Worm (Caenorhabditis elegans) whole organism, L4 larva: ENCODE results near the gene fbxb-38.
A peak's percentile ranks its signal among the peaks of the same experiment; 100 is the strongest.
"Not testable (repeated sequence)": the region's sequence is repeated elsewhere in the genome, so short reads cannot be mapped to it uniquely, and the experiment has no call there.

Experiments used
- F44E2.7 ChIP-seq: fragments of 200-800 bp; sonication (Bioruptor generic); IDR thresholded peaks from 2 replicates; pipeline ENCODE4 v2.1.2; 2022; ENCODE audit warnings: missing genetic modification characterization, missing compliant biosample characterization
- R02D3.7 ChIP-seq: fragments of 150-350 bp; sonication (generic microtip); optimal IDR thresholded peaks from 3 replicates; lab custom pipeline; 2014; ENCODE audit warnings: missing biosample characterization, missing genetic modification characterization
- Y5F2A.4 ChIP-seq: fragments of 200-800 bp; sonication (Bioruptor generic); optimal IDR thresholded peaks from 2 replicates; lab custom pipeline; 2018; ENCODE audit warnings: mild to moderate bottlenecking, missing genetic modification characterization, missing compliant biosample characterization
- aha-1 ChIP-seq: fragments of 150-350 bp; peaks from one replicate; lab custom pipeline; 2014; ENCODE audit warnings: missing biosample characterization, missing genetic modification characterization
- aly-2 ChIP-seq: sonication (generic microtip); optimal IDR thresholded peaks from 2 replicates; lab custom pipeline; 2018; ENCODE audit warnings: missing biosample characterization, missing genetic modification characterization
- attf-4 ChIP-seq: sonication (generic microtip); optimal IDR thresholded peaks from 3 replicates; lab custom pipeline; 2017; ENCODE audit warnings: missing biosample characterization, missing genetic modification characterization
- ceh-32 ChIP-seq: sonication (generic microtip); optimal IDR thresholded peaks from 2 replicates; lab custom pipeline; 2016; ENCODE audit warnings: mild to moderate bottlenecking, missing genetic modification characterization, missing compliant biosample characterization; ENCODE audit not compliant: poor library complexity
- ceh-44 ChIP-seq: fragments of 200-800 bp; sonication (Bioruptor generic); IDR thresholded peaks from 2 replicates; pipeline ENCODE4 v1.3.6; 2022; ENCODE audit warnings: missing genetic modification reagents, missing genetic modification characterization, missing compliant biosample characterization
- ceh-62 ChIP-seq: sonication (generic microtip); optimal IDR thresholded peaks from 2 replicates; lab custom pipeline; 2017; ENCODE audit warnings: missing biosample characterization, missing genetic modification characterization
- ces-1 ChIP-seq: fragments of 150-350 bp; sonication (generic microtip); optimal IDR thresholded peaks from 4 replicates; lab custom pipeline; 2014; ENCODE audit warnings: missing biosample characterization, missing genetic modification reagents, missing genetic modification characterization
- ctbp-1 ChIP-seq: fragments of 200-800 bp; sonication (Bioruptor generic); IDR thresholded peaks from 2 replicates; pipeline ENCODE4 v1.3.6; 2022; ENCODE audit warnings: missing genetic modification reagents, missing genetic modification characterization, missing compliant biosample characterization
- daf-16 ChIP-seq, 3 experiments: sonication (generic microtip); optimal IDR thresholded peaks; 2 replicates each; lab custom pipeline; 2016 to 2017; ENCODE audit warnings: missing genetic modification characterization in 3 of 3, missing genetic modification reagents in 3 of 3, mild to moderate bottlenecking in 2 of 3, missing compliant biosample characterization in 2 of 3, missing biosample characterization in 1 of 3, moderate library complexity in 1 of 3
- dpl-1 ChIP-seq: fragments of 150-350 bp; optimal IDR thresholded peaks from 2 replicates; lab custom pipeline; 2014; ENCODE audit warnings: missing biosample characterization, missing genetic modification reagents, missing genetic modification characterization
- duxl-1 ChIP-seq: sonication (generic microtip); optimal IDR thresholded peaks from 2 replicates; lab custom pipeline; 2016; ENCODE audit warnings: mild to moderate bottlenecking, missing genetic modification characterization, moderate library complexity, missing compliant biosample characterization; ENCODE audit not compliant: poor library complexity
- fkh-10 ChIP-seq: fragments of 150-350 bp; optimal IDR thresholded peaks from 2 replicates; lab custom pipeline; 2014; ENCODE audit warnings: missing biosample characterization, missing genetic modification reagents, missing genetic modification characterization
- fos-1 ChIP-seq: fragments of 150-350 bp; optimal IDR thresholded peaks from 2 replicates; lab custom pipeline; 2014; ENCODE audit warnings: missing biosample characterization, missing genetic modification characterization
- hlh-30 ChIP-seq: sonication (generic microtip); optimal IDR thresholded peaks from 2 replicates; lab custom pipeline; 2017; ENCODE audit warnings: antibody characterized with exemption, mild to moderate bottlenecking, missing genetic modification characterization, missing compliant biosample characterization; ENCODE audit not compliant: insufficient read depth
- lin-1 ChIP-seq: fragments of 200-800 bp; sonication (Bioruptor generic); IDR thresholded peaks from 2 replicates; pipeline ENCODE4 v1.3.6; 2022; ENCODE audit warnings: missing genetic modification reagents, missing genetic modification characterization, missing compliant biosample characterization
- lin-39 ChIP-seq: fragments of 150-350 bp; optimal IDR thresholded peaks from 2 replicates; lab custom pipeline; 2014; ENCODE audit warnings: missing biosample characterization, missing genetic modification reagents, missing genetic modification characterization
- mdl-1 ChIP-seq, 2 experiments: fragments of 150-350 bp in 1 of 2; sonication (generic microtip) in 1 of 2; optimal IDR thresholded peaks; 2 replicates each; lab custom pipeline; 2014 to 2017; ENCODE audit warnings: missing biosample characterization in 2 of 2, missing genetic modification characterization in 2 of 2
- nhr-28 ChIP-seq: fragments of 150-350 bp; optimal IDR thresholded peaks from 2 replicates; lab custom pipeline; 2014; ENCODE audit warnings: missing biosample characterization, missing genetic modification characterization
- nhr-42 ChIP-seq: fragments of 200-800 bp; sonication (Bioruptor generic); IDR thresholded peaks from 2 replicates; pipeline ENCODE4 v1.3.6; 2022; ENCODE audit warnings: missing genetic modification characterization, missing compliant biosample characterization
- pqm-1 ChIP-seq: sonication (generic microtip); optimal IDR thresholded peaks from 2 replicates; lab custom pipeline; 2017; ENCODE audit warnings: missing biosample characterization, missing genetic modification characterization
- sdz-12 ChIP-seq: fragments of 200-800 bp; sonication (Bioruptor generic); optimal IDR thresholded peaks from 2 replicates; lab custom pipeline; 2018; ENCODE audit warnings: mild to moderate bottlenecking, missing genetic modification characterization, missing compliant biosample characterization
- set-16 ChIP-seq: fragments of 200-800 bp; sonication (Bioruptor generic); IDR thresholded peaks from 2 replicates; pipeline ENCODE4 v1.3.6; 2022; ENCODE audit warnings: missing genetic modification reagents, missing genetic modification characterization, missing compliant biosample characterization
- skn-1 ChIP-seq: fragments of 150-350 bp; optimal IDR thresholded peaks from 2 replicates; lab custom pipeline; 2014; ENCODE audit warnings: missing biosample characterization, missing genetic modification characterization
- spr-3 ChIP-seq: fragments of 200-800 bp; sonication (Bioruptor generic); optimal IDR thresholded peaks from 2 replicates; lab custom pipeline; 2018; ENCODE audit warnings: mild to moderate bottlenecking, missing genetic modification characterization, missing compliant biosample characterization
- tra-1 ChIP-seq: fragments of 200-800 bp; sonication (Bioruptor generic); IDR thresholded peaks from 2 replicates; pipeline ENCODE4 v1.3.6; 2022; ENCODE audit warnings: missing genetic modification reagents, missing genetic modification characterization, missing compliant biosample characterization

Gene fbxb-38

DNA sequence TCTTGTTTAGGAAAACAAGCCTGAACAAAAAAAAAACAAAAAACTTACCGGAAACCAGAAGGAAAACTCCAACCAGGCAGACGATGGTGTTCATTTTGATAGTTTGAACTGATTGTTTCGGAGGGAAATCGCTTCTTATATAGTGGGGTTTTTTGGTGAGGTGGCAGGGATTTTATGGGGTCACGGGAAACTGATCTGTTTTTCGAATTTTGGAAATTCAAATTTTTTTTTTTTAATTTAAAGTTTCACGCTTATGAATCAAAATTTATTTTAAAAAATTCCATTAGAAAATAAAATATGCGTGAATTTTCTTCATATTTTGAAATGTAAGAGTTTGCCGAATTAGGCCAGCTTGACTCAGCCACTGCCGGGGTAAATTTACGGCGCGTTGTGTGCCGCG, 6.8 kb upstream of the fbxb-38 start, which contains the start of gene C33C12.7:
TSS of gene C33C12.7 (minus strand) at position 101 of the 400 bp plus-strand sequence.
- TF ChIP-seq skn-1 (tag; lab: Kevin White, UChicago) = no peak
- TF ChIP-seq, all 104 proteins: peak for 0

DNA sequence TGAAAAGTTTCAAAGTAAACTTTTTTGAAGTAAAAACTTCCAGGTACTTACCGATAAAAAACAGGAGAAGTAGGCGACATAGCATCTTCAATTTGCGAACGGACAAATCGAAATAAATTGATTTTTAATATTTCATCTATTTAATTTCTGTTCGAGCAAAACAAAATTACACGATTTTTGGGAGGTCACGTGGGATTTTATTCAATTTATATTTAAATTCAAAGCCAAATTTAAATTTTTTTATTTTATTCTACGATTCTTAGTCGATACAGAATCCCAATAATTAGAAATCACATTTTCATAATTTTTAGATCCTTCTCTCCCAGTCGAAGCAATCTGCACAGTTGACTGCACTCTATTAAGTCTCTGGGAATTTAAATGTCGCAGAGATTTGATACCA, 1.5 kb upstream of the fbxb-38 start, which contains the start of gene C33C12.12:
TSS of gene C33C12.12 (minus strand) at position 101 of the 400 bp plus-strand sequence.
- TF ChIP-seq fkh-10 (GFP tag; lab: Kevin White, UChicago) (no peak), dpl-1 (GFP tag; lab: Kevin White, UChicago) (no peak), lin-39 (tag; lab: Kevin White, UChicago) (no peak), lin-1 (GFP tag; lab: Robert Waterston, UW) (no peak), mdl-1 (tag; optimal IDR thresholded peaks at IDR 0.05; lab: Kevin White, UChicago) (no peak), ceh-32 (no peak), fos-1 (tag; lab: Kevin White, UChicago) (no peak), nhr-42 (GFP tag; lab: Robert Waterston, UW) (no peak), daf-16 (GFP tag; optimal IDR thresholded peaks at IDR 0.05; lab: Kevin White, UChicago) (no peak), daf-16 (tag; optimal IDR thresholded peaks at IDR 0.05; lab: Kevin White, UChicago) (no peak), Y5F2A.4 (GFP tag; lab: Kevin White, UChicago) (no peak)

DNA sequence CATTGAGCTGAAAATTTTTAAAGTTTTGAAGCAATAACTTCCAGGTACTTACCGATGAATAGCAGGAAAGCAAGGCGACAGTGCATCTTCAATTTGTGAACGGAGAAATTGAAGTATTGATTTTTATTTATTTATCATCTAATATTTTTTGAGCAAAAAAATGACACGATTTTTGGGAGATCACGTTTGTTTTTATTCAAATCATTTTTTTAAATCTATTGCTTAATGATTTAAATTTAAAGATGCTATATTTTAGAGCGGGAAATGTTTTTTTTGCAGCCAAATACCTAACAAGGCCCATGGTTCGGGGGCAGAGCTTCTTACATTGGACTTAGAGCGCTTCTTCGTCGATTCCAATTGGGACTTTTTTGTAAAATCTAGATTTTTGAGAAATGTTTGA, 2.2 kb downstream of the fbxb-38 start, which contains the start of gene C33C12.4:
TSS of gene C33C12.4 (minus strand) at position 101 of the 400 bp plus-strand sequence.
- no peak for TF ChIP-seq daf-16 (GFP tag; optimal IDR thresholded peaks at IDR 0.05; lab: Kevin White, UChicago)
- no peak for TF ChIP-seq daf-16 (tag; optimal IDR thresholded peaks at IDR 0.05; lab: Kevin White, UChicago)
- no peak for TF ChIP-seq hlh-30 (tag; lab: Kevin White, UChicago)
- TF ChIP-seq ceh-62 (tag; lab: Kevin White, UChicago) = no peak
- TF ChIP-seq duxl-1 (tag; lab: Kevin White, UChicago) = no peak
- no peak for TF ChIP-seq nhr-42 (GFP tag; lab: Robert Waterston, UW)
- TF ChIP-seq spr-3 (GFP tag; lab: Kevin White, UChicago) = no peak
- TF ChIP-seq F44E2.7 (GFP tag; lab: Robert Waterston, UW) = no peak
- no peak for TF ChIP-seq ctbp-1 (GFP tag; lab: Robert Waterston, UW)
- TF ChIP-seq sdz-12 (GFP tag; lab: Kevin White, UChicago) = no peak
- TF ChIP-seq aly-2 (tag; lab: Kevin White, UChicago) = no peak
- TF ChIP-seq attf-4 (tag; lab: Kevin White, UChicago) = no peak

DNA sequence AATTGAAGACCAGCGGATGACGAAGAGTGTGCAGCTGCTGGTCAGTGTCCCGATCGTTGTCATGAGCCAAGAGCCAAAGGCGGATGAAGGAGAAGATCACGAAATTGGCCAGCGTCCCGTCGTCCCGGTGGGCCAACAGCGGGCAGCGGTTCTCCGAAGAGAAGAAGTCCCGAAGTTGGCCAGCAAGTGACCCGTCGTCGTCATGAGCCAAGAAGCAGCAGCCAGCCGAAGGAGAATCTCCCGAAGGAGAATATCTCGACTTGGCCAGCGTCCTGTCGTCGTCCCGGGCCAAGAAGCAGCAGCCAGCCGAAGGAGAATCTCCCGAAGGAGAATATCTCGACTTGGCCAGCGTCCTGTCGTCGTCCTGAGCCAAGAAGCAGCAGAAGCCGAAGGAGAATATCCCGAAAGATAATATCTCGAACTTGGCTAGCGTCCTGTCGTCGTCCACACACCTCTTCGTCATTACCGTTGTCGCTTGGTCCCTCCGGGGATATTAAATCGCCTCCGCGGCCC, 5.1 kb downstream of the fbxb-38 start, which contains the start of gene C33C12.11:
TSS of gene C33C12.11 (minus strand) at position 463 of the 513 bp plus-strand sequence.
- peak; percentile 87 for TF ChIP-seq set-16 (GFP tag; lab: Robert Waterston, UW)

DNA sequence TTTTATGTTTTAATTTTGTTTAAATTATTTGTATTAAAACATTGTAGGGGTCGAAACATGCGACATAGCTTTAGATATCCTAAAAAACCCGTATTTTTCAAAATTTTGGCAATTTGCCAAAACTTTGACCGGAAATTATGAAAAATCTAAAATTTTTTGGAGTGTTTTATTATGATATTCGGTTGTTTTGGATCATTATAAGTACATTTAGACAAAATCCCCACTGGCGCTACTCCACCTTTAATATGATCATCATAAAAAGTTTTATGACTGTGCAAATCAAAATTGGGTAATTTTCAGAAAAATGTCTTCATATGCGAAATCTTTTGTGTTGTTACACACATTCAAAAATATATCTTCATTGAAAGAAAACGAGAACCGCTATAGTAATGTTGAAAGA, 14.9 kb downstream of the fbxb-38 start, which contains the start of gene math-18:
TSS of gene math-18 (plus strand) at position 301 of the 400 bp plus-strand sequence.
- TF ChIP-seq ces-1 (GFP tag; lab: Kevin White, UChicago); F44E2.7 (GFP tag; lab: Robert Waterston, UW); tra-1 (GFP tag; lab: Robert Waterston, UW): not testable (repeated sequence)

DNA sequence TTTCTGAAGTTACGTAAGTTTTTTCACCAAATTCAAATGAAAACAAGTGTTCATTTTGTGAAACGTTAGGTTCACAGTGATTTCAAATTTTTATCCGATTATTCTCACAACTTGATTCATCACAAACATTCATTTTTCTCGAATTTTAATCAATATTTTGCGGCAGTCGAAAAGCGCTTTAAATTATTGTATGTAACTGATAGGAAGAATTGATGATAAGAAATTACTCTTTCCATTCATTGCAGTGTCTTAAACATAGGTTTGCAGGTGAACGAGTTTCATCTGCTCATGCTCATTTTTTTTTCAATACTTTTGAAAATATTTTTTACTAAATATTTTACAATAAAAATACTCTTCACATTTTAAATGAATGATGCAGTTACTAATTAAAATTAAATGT, 16.1 kb downstream of the fbxb-38 start:
- TF ChIP-seq R02D3.7 (no peak), pqm-1 (peak; percentile 51), nhr-28 (tag; lab: Kevin White, UChicago) (peak; percentile 14)

DNA sequence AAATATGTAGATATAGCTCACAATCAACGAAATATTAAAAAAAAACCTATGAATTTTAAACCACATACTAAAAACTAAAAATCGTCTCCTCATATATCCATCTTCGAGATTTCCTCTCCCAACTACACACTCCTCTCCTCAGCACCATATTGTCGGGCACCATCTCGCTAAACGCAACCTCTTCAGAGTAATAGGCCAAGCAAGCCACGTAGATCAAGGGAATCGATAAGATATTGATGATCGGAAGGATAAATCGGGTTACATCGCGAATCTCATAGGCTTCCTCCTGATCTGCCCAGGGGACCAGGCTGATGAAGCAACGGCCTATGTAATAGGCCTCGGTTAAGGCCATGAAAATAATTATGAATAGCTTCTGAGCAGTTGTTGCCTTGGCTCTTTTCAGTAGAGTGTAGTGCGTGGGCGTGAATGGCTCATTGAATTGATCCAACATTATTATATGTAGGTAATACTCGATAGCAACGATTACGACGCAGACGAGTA, 18.0 kb downstream of the fbxb-38 start, which contains the start of the genes C40A11.7 and C40A11.8:
TSS of gene C40A11.7 (minus strand) at position 101 of the 501 bp plus-strand sequence.
TSS of gene C40A11.8 (minus strand) at position 451 of the 501 bp plus-strand sequence.
- TF ChIP-seq ceh-44 = no peak
- peak; percentile 42 for TF ChIP-seq aha-1
